Worm (Caenorhabditis elegans) whole organism, L1 larva: ENCODE results near the gene mboa-7.

Experiments
- C16A3.4 ChIP-seq: fragments of 150-350 bp; optimal IDR thresholded peaks from 2 replicates; lab custom pipeline; 2014; ENCODE audit warnings: missing biosample characterization, missing genetic modification characterization
- C34B4.2 ChIP-seq: sonication (generic microtip); optimal IDR thresholded peaks from 2 replicates; lab custom pipeline; 2017; ENCODE audit warnings: mild to moderate bottlenecking, missing genetic modification characterization, missing compliant biosample characterization
- Y116A8C.19 ChIP-seq: sonication (generic microtip); optimal IDR thresholded peaks from 2 replicates; lab custom pipeline; 2016; ENCODE audit warnings: missing compliant biosample characterization, missing genetic modification characterization, borderline replicate concordance
- aha-1 ChIP-seq: fragments of 150-350 bp; optimal IDR thresholded peaks from 2 replicates; lab custom pipeline; 2014; ENCODE audit warnings: missing biosample characterization, missing genetic modification characterization
- ama-1 ChIP-seq: fragments of 150-350 bp; optimal IDR thresholded peaks from 2 replicates; lab custom pipeline; 2014
- blmp-1 ChIP-seq: fragments of 150-350 bp; optimal IDR thresholded peaks from 2 replicates; lab custom pipeline; 2014; ENCODE audit warnings: missing biosample characterization, missing genetic modification characterization
- ceh-8 ChIP-seq: fragments of 200-800 bp; sonication (Bioruptor generic); optimal IDR thresholded peaks from 2 replicates; lab custom pipeline; 2018; ENCODE audit warnings: mild to moderate bottlenecking, missing genetic modification characterization, moderate library complexity, missing compliant biosample characterization
- ceh-82 ChIP-seq, 3 experiments: fragments of 150-350 bp in 1 of 3; sonication (generic microtip) in 2 of 3; optimal IDR thresholded peaks; 2 replicates each; lab custom pipeline; 2014 to 2017; ENCODE audit warnings: missing biosample characterization in 3 of 3, missing genetic modification characterization in 3 of 3
- ceh-88 ChIP-seq: fragments of 200-800 bp; sonication (Bioruptor generic); IDR thresholded peaks from 2 replicates; pipeline ENCODE4 v1.3.6; 2022; ENCODE audit warnings: missing genetic modification characterization, missing compliant biosample characterization
- ces-1 ChIP-seq: fragments of 150-350 bp; optimal IDR thresholded peaks from 2 replicates; lab custom pipeline; 2014; ENCODE audit warnings: missing biosample characterization, missing genetic modification reagents, missing genetic modification characterization
- dpl-1 ChIP-seq, 3 experiments: fragments of 150-350 bp in 2 of 3; sonication (generic microtip) in 1 of 3; optimal IDR thresholded peaks; 2 replicates each; lab custom pipeline; 2014 to 2017; ENCODE audit warnings: missing biosample characterization in 3 of 3, missing genetic modification characterization in 3 of 3, missing genetic modification reagents in 3 of 3
- efl-1 ChIP-seq, 4 experiments: fragments of 150-350 bp; optimal IDR thresholded peaks in 3 of 4; peaks in 1 of 4; 1 replicate in 1 of 4; 2 replicates in 3 of 4; lab custom pipeline; 2014; ENCODE audit warnings: missing biosample characterization in 2 of 4, missing genetic modification characterization in 2 of 4, missing genetic modification reagents in 2 of 4
- efl-3 ChIP-seq: fragments of 200-800 bp; sonication (Bioruptor generic); optimal IDR thresholded peaks from 2 replicates; lab custom pipeline; 2018; ENCODE audit warnings: mild to moderate bottlenecking, missing genetic modification characterization, missing compliant biosample characterization
- elt-2 ChIP-seq: sonication (generic microtip); optimal IDR thresholded peaks from 2 replicates; lab custom pipeline; 2016; ENCODE audit warnings: missing genetic modification characterization, mild to moderate bottlenecking, inconsistent platforms, missing compliant biosample characterization, missing genetic modification reagents
- elt-3 ChIP-seq, 6 experiments: fragments of 150-350 bp in 1 of 6; sonication (generic microtip); optimal IDR thresholded peaks; 2 replicates each; lab custom pipeline; 2017 to 2018; ENCODE audit warnings: missing biosample characterization in 6 of 6, missing genetic modification characterization in 6 of 6, inconsistent platforms in 1 of 6
- fkh-10 ChIP-seq: sonication (generic microtip); optimal IDR thresholded peaks from 2 replicates; lab custom pipeline; 2017; ENCODE audit warnings: missing biosample characterization, missing genetic modification reagents, missing genetic modification characterization
- fkh-4 ChIP-seq: sonication (generic microtip); optimal IDR thresholded peaks from 2 replicates; lab custom pipeline; 2016; ENCODE audit warnings: missing compliant biosample characterization, missing genetic modification characterization, borderline replicate concordance
- fkh-8 ChIP-seq: sonication (generic microtip); optimal IDR thresholded peaks from 2 replicates; lab custom pipeline; 2016; ENCODE audit warnings: mild to moderate bottlenecking, missing genetic modification characterization, missing compliant biosample characterization
- grh-1 ChIP-seq: fragments of 200-800 bp; sonication (Bioruptor generic); IDR thresholded peaks from 2 replicates; pipeline ENCODE4 v1.3.6; 2022; ENCODE audit warnings: missing genetic modification reagents, missing genetic modification characterization, missing compliant biosample characterization
- hpl-2 ChIP-seq: fragments of 150-350 bp; optimal IDR thresholded peaks from 2 replicates; lab custom pipeline; 2014; ENCODE audit warnings: missing biosample characterization, missing genetic modification reagents, missing genetic modification characterization
- irx-1 ChIP-seq: sonication (generic microtip); optimal IDR thresholded peaks from 2 replicates; lab custom pipeline; 2016; ENCODE audit warnings: missing genetic modification characterization, missing compliant biosample characterization
- isw-1 ChIP-seq: fragments of 200-800 bp; sonication (Bioruptor generic); IDR thresholded peaks from 2 replicates; pipeline ENCODE4 v1.3.6; 2022; ENCODE audit warnings: missing genetic modification characterization, missing compliant biosample characterization
- jun-1 ChIP-seq: fragments of 150-350 bp; optimal IDR thresholded peaks from 2 replicates; lab custom pipeline; 2014; ENCODE audit warnings: missing biosample characterization, missing genetic modification reagents, missing genetic modification characterization
- lin-15B ChIP-seq: fragments of 150-350 bp; sonication (generic microtip); optimal IDR thresholded peaks from 3 replicates; lab custom pipeline; 2014; ENCODE audit warnings: missing biosample characterization, missing genetic modification characterization
- lin-35 ChIP-seq, 2 experiments: fragments of 150-350 bp; optimal IDR thresholded peaks; 2 replicates each; lab custom pipeline; 2014; ENCODE audit warnings: missing biosample characterization in 2 of 2, missing genetic modification characterization in 2 of 2, missing genetic modification reagents in 2 of 2
- mdl-1 ChIP-seq, 2 experiments: fragments of 150-350 bp; optimal IDR thresholded peaks; 2 replicates each; lab custom pipeline; 2014 to 2017; ENCODE audit warnings: missing biosample characterization in 2 of 2, missing genetic modification characterization in 2 of 2, inconsistent platforms in 1 of 2
- mep-1 ChIP-seq: fragments of 150-350 bp; optimal IDR thresholded peaks from 2 replicates; lab custom pipeline; 2014; ENCODE audit warnings: missing biosample characterization, missing genetic modification characterization
- nhr-11 ChIP-seq: fragments of 150-350 bp; optimal IDR thresholded peaks from 2 replicates; lab custom pipeline; 2014; ENCODE audit warnings: missing biosample characterization, missing genetic modification characterization
- nhr-19 ChIP-seq: fragments of 200-800 bp; sonication (Bioruptor generic); conservative IDR thresholded peaks from 2 replicates; pipeline ENCODE4 v1.3.6; 2022; ENCODE audit warnings: missing genetic modification characterization, missing compliant biosample characterization
- nhr-20 ChIP-seq: sonication (generic microtip); optimal IDR thresholded peaks from 2 replicates; lab custom pipeline; 2016; ENCODE audit warnings: mild to moderate bottlenecking, missing genetic modification characterization, missing compliant biosample characterization
- nhr-47 ChIP-seq: sonication (generic microtip); optimal IDR thresholded peaks from 2 replicates; lab custom pipeline; 2016; ENCODE audit warnings: mild to moderate bottlenecking, missing genetic modification characterization, moderate library complexity, missing compliant biosample characterization
- nhr-71 ChIP-seq: sonication (generic microtip); optimal IDR thresholded peaks from 2 replicates; lab custom pipeline; 2016; ENCODE audit warnings: mild to moderate bottlenecking, missing genetic modification characterization, moderate library complexity, missing compliant biosample characterization
- nhr-77 ChIP-seq: fragments of 150-350 bp; optimal IDR thresholded peaks from 2 replicates; lab custom pipeline; 2014; ENCODE audit warnings: missing biosample characterization, missing genetic modification characterization
- nhr-90 ChIP-seq: sonication (generic microtip); optimal IDR thresholded peaks from 2 replicates; lab custom pipeline; 2016; ENCODE audit warnings: mild to moderate bottlenecking, missing genetic modification characterization, missing compliant biosample characterization; ENCODE audit not compliant: poor library complexity
- pag-3 ChIP-seq: sonication (generic microtip); optimal IDR thresholded peaks from 2 replicates; lab custom pipeline; 2017; ENCODE audit warnings: missing genetic modification characterization, mild to moderate bottlenecking, missing compliant biosample characterization, antibody characterized with exemption, borderline replicate concordance; ENCODE audit not compliant: insufficient read depth
- pax-3 ChIP-seq: fragments of 200-800 bp; sonication (Bioruptor generic); optimal IDR thresholded peaks from 2 replicates; lab custom pipeline; 2018; ENCODE audit warnings: mild to moderate bottlenecking, missing genetic modification characterization, moderate library complexity, missing compliant biosample characterization
- rnt-1 ChIP-seq: sonication (generic microtip); optimal IDR thresholded peaks from 2 replicates; lab custom pipeline; 2016; ENCODE audit warnings: mild to moderate bottlenecking, missing genetic modification characterization, moderate library complexity, missing compliant biosample characterization
- skn-1 ChIP-seq: fragments of 150-350 bp; optimal IDR thresholded peaks from 2 replicates; lab custom pipeline; 2014; ENCODE audit warnings: missing biosample characterization, missing genetic modification characterization
- snu-23 ChIP-seq: sonication (generic microtip); optimal IDR thresholded peaks from 2 replicates; lab custom pipeline; 2016; ENCODE audit warnings: missing genetic modification characterization, missing compliant biosample characterization
- sup-37 ChIP-seq: fragments of 200-800 bp; sonication (Bioruptor generic); optimal IDR thresholded peaks from 2 replicates; lab custom pipeline; 2018; ENCODE audit warnings: mild to moderate bottlenecking, missing genetic modification characterization, missing compliant biosample characterization
- swsn-7 ChIP-seq: sonication (generic microtip); optimal IDR thresholded peaks from 2 replicates; lab custom pipeline; 2016; ENCODE audit warnings: missing genetic modification characterization, missing compliant biosample characterization
- tbx-2 ChIP-seq: sonication (generic microtip); optimal IDR thresholded peaks from 2 replicates; lab custom pipeline; 2016; ENCODE audit warnings: missing genetic modification characterization, missing compliant biosample characterization
- tlp-1 ChIP-seq: fragments of 150-350 bp; optimal IDR thresholded peaks from 2 replicates; lab custom pipeline; 2014; ENCODE audit warnings: missing biosample characterization, missing genetic modification characterization
- unc-130 ChIP-seq: fragments of 150-350 bp; optimal IDR thresholded peaks from 2 replicates; lab custom pipeline; 2017; ENCODE audit warnings: missing biosample characterization, missing genetic modification characterization, inconsistent platforms
- unc-30 ChIP-seq: sonication (generic microtip); optimal IDR thresholded peaks from 2 replicates; lab custom pipeline; 2017; ENCODE audit warnings: missing biosample characterization, missing genetic modification characterization
- unc-62 ChIP-seq: fragments of 150-350 bp; optimal IDR thresholded peaks from 2 replicates; lab custom pipeline; 2014; ENCODE audit warnings: missing biosample characterization, missing genetic modification reagents, missing genetic modification characterization
- unc-86 ChIP-seq: sonication (generic microtip); optimal IDR thresholded peaks from 2 replicates; lab custom pipeline; 2016; ENCODE audit warnings: missing genetic modification characterization, missing compliant biosample characterization
- unc-98 ChIP-seq: fragments of 200-800 bp; sonication (Bioruptor generic); IDR thresholded peaks from 2 replicates; pipeline ENCODE4 v1.3.6; 2022; ENCODE audit warnings: missing genetic modification characterization, missing compliant biosample characterization
- vab-15 ChIP-seq: sonication (generic microtip); optimal IDR thresholded peaks from 2 replicates; lab custom pipeline; 2017; ENCODE audit warnings: missing genotype, mild to moderate bottlenecking, missing genetic modification characterization, missing compliant biosample characterization
- xbp-1 ChIP-seq: sonication (generic microtip); optimal IDR thresholded peaks from 2 replicates; lab custom pipeline; 2016; ENCODE audit warnings: missing genetic modification characterization, missing compliant biosample characterization
- zag-1 ChIP-seq: fragments of 150-350 bp; optimal IDR thresholded peaks from 2 replicates; lab custom pipeline; 2014; ENCODE audit warnings: missing biosample characterization, missing genetic modification characterization
- ztf-4 ChIP-seq: fragments of 150-350 bp; optimal IDR thresholded peaks from 2 replicates; lab custom pipeline; 2014; ENCODE audit warnings: missing biosample characterization, missing genetic modification characterization

Gene mboa-7

ce11 chrX:10524483-10524948, at the start of gene mboa-7, which contains the start of gene git-1:
Gene mboa-7 (minus strand): TSS chrX:10524565.
Gene git-1 (plus strand): TSS chrX:10524898.
- peak; percentile 15 for TF ChIP-seq vab-15 (tag; lab: Kevin White, UChicago)
- no peak for TF ChIP-seq lin-15B
- TF ChIP-seq unc-98 (GFP tag; lab: Robert Waterston, UW), result no peak
- peak; percentile 61 for TF ChIP-seq swsn-7 (tag; lab: Kevin White, UChicago)
- TF ChIP-seq nhr-77 (tag; lab: Kevin White, UChicago), result peak; percentile 45
- peak; percentile 42; the same call in 1 of the 2 replicates for TF ChIP-seq grh-1
- TF ChIP-seq pax-3, result peak; percentile 3
- peak; percentile 74 for TF ChIP-seq nhr-71 (tag; lab: Kevin White, UChicago)
- TF ChIP-seq fkh-4 (tag; lab: Kevin White, UChicago), result no peak
- TF ChIP-seq unc-62 (GFP tag; lab: Kevin White, UChicago), result no peak
- no peak for TF ChIP-seq pag-3 (tag; lab: Kevin White, UChicago)
- TF ChIP-seq efl-1 (optimal IDR thresholded peaks at IDR 0.05; lab: Kevin White, UChicago), result peak; percentile 42 to 49
- peak; percentile 12 to 92 for TF ChIP-seq efl-1 (GFP tag; optimal IDR thresholded peaks at IDR 0.05 in 1 of 2; lab: Kevin White, UChicago)
- no peak for TF ChIP-seq unc-86 (tag; lab: Kevin White, UChicago)
- TF ChIP-seq nhr-11, result no peak
- TF ChIP-seq isw-1 (GFP tag; lab: Robert Waterston, UW), result no peak
- no peak for TF ChIP-seq ces-1 (GFP tag; lab: Kevin White, UChicago)
- no peak for TF ChIP-seq fkh-10
- peak; percentile 73 for TF ChIP-seq blmp-1 (tag; lab: Kevin White, UChicago)
- no peak for TF ChIP-seq elt-2 (tag; lab: Kevin White, UChicago)
- peak in 3 of 6 experiments; percentile 30 to 74 (median 57) for TF ChIP-seq elt-3 (tag; optimal IDR thresholded peaks at IDR 0.05; lab: Kevin White, UChicago)
- peak; percentile 37 for TF ChIP-seq skn-1
- peak; percentile 66 for TF ChIP-seq unc-130 (tag; lab: Kevin White, UChicago)
- no peak for TF ChIP-seq Y116A8C.19 (tag; lab: Kevin White, UChicago)
- peak; percentile 71 for TF ChIP-seq C16A3.4
- peak; percentile 55 for TF ChIP-seq nhr-19 (GFP tag; lab: Robert Waterston, UW)
- TF ChIP-seq rnt-1 (tag; lab: Kevin White, UChicago), result peak; percentile 77
- peak; percentile 65 for TF ChIP-seq tbx-2 (tag; lab: Kevin White, UChicago)
- peak in 1 of 2 experiments; percentile 50 for TF ChIP-seq mdl-1 (tag; optimal IDR thresholded peaks at IDR 0.05; lab: Kevin White, UChicago)
- TF ChIP-seq ceh-82 (tag; optimal IDR thresholded peaks at IDR 0.05; lab: Kevin White, UChicago), result peak in 1 of 3 experiments; percentile 61
- peak; percentile 45 for TF ChIP-seq xbp-1 (tag; lab: Kevin White, UChicago)
- TF ChIP-seq snu-23 (GFP tag; lab: Kevin White, UChicago), result peak; percentile 79
- TF ChIP-seq jun-1 (tag; lab: Kevin White, UChicago), result no peak
- no peak for TF ChIP-seq ztf-4
- peak; percentile 65 for TF ChIP-seq hpl-2 (GFP tag; lab: Kevin White, UChicago)
- TF ChIP-seq ama-1 (lab: Kevin White, UChicago), result no peak
- TF ChIP-seq unc-30 (tag; lab: Kevin White, UChicago), result no peak
- peak; percentile 55 for TF ChIP-seq mep-1 (tag; lab: Kevin White, UChicago)
- peak; percentile 11; the same call in 1 of the 2 replicates for TF ChIP-seq ceh-88
- TF ChIP-seq tlp-1 (tag; lab: Kevin White, UChicago), result no peak
- TF ChIP-seq dpl-1 (GFP tag; optimal IDR thresholded peaks at IDR 0.05; lab: Kevin White, UChicago), result peak; percentile 35 to 54 (median 54)
- peak; percentile 42 to 81 for TF ChIP-seq lin-35 (GFP tag; optimal IDR thresholded peaks at IDR 0.05; lab: Kevin White, UChicago)
- no peak for TF ChIP-seq zag-1 (tag; lab: Kevin White, UChicago)
- no peak for TF ChIP-seq C34B4.2 (tag; lab: Kevin White, UChicago)
- TF ChIP-seq fkh-8 (tag; lab: Kevin White, UChicago), result peak; percentile 17
- peak; percentile 51 for TF ChIP-seq nhr-90 (tag; lab: Kevin White, UChicago)
- no peak for TF ChIP-seq aha-1 (tag; lab: Kevin White, UChicago)
- no peak for TF ChIP-seq efl-3 (GFP tag; lab: Kevin White, UChicago)
- no peak for TF ChIP-seq sup-37 (GFP tag; lab: Kevin White, UChicago)
- TF ChIP-seq nhr-47 (tag; lab: Kevin White, UChicago), result peak; percentile 63
- TF ChIP-seq nhr-20 (tag; lab: Kevin White, UChicago), result peak; percentile 86
- TF ChIP-seq irx-1, result no peak
- no peak for TF ChIP-seq ceh-8 (GFP tag; lab: Kevin White, UChicago)
